Worm (Caenorhabditis elegans) whole organism, L1 larva: ENCODE measurements around the gene lipl-2.

Source experiments
- aly-2 ChIP-seq: fragments of 150-350 bp; optimal IDR thresholded peaks from 2 replicates; lab custom pipeline; 2014; ENCODE audit warnings: missing biosample characterization, missing genetic modification characterization
- ceh-8 ChIP-seq: fragments of 200-800 bp; sonication (Bioruptor generic); optimal IDR thresholded peaks from 2 replicates; lab custom pipeline; 2018; ENCODE audit warnings: mild to moderate bottlenecking, missing genetic modification characterization, moderate library complexity, missing compliant biosample characterization
- ces-1 ChIP-seq: fragments of 150-350 bp; optimal IDR thresholded peaks from 2 replicates; lab custom pipeline; 2014; ENCODE audit warnings: missing biosample characterization, missing genetic modification reagents, missing genetic modification characterization
- fos-1 ChIP-seq: fragments of 150-350 bp; optimal IDR thresholded peaks from 2 replicates; lab custom pipeline; 2014; ENCODE audit warnings: missing biosample characterization, missing genetic modification characterization
- isw-1 ChIP-seq: fragments of 200-800 bp; sonication (Bioruptor generic); IDR thresholded peaks from 2 replicates; pipeline ENCODE4 v1.3.6; 2022; ENCODE audit warnings: missing genetic modification characterization, missing compliant biosample characterization
- nhr-11 ChIP-seq: fragments of 150-350 bp; optimal IDR thresholded peaks from 2 replicates; lab custom pipeline; 2014; ENCODE audit warnings: missing biosample characterization, missing genetic modification characterization
- nhr-76 ChIP-seq: sonication (generic microtip); optimal IDR thresholded peaks from 2 replicates; lab custom pipeline; 2017; ENCODE audit warnings: missing biosample characterization, missing genetic modification characterization
- pag-3 ChIP-seq: sonication (generic microtip); optimal IDR thresholded peaks from 2 replicates; lab custom pipeline; 2017; ENCODE audit warnings: missing genetic modification characterization, mild to moderate bottlenecking, missing compliant biosample characterization, antibody characterized with exemption, borderline replicate concordance; ENCODE audit not compliant: insufficient read depth
- pax-3 ChIP-seq: fragments of 200-800 bp; sonication (Bioruptor generic); optimal IDR thresholded peaks from 2 replicates; lab custom pipeline; 2018; ENCODE audit warnings: mild to moderate bottlenecking, missing genetic modification characterization, moderate library complexity, missing compliant biosample characterization

ce11 chrV:9791332-9791731 lies at the start of gene lipl-2:
- TF ChIP-seq fos-1 (tag; lab: Kevin White, UChicago) (no peak), pag-3 (tag; lab: Kevin White, UChicago) (no peak), ces-1 (GFP tag; lab: Kevin White, UChicago) (no peak), nhr-11 (tag; lab: Kevin White, UChicago) (no peak), isw-1 (GFP tag; lab: Robert Waterston, UW) (no peak), aly-2 (tag; lab: Kevin White, UChicago) (no peak), ceh-8 (GFP tag; lab: Kevin White, UChicago) (no peak), pax-3 (tag; lab: Kevin White, UChicago) (no peak), nhr-76 (no peak)
